Fruit fly (Drosophila melanogaster) whole organism, embryonic: ENCODE results near the gene CG46467.

Experiments
- CG10366 ChIP-seq: fragments of 200-800 bp; sonication (Bioruptor generic); IDR thresholded peaks from 2 replicates; pipeline ENCODE4 v1.3.6; 2022; ENCODE audit warnings: missing biosample characterization, missing genetic modification characterization
- CG10959 ChIP-seq: fragments of 200-800 bp; sonication (Bioruptor generic); IDR thresholded peaks from 2 replicates; pipeline ENCODE4 v1.3.6; 2022; ENCODE audit warnings: missing biosample characterization, missing genetic modification characterization
- CG11504 ChIP-seq: fragments of 200-800 bp; sonication (Bioruptor generic); optimal IDR thresholded peaks from 3 replicates; lab custom pipeline; 2019; ENCODE audit warnings: missing biosample characterization, mild to moderate bottlenecking, missing genetic modification characterization, moderate library complexity
- CG11696 ChIP-seq: fragments of 200-800 bp; sonication (Bioruptor generic); IDR thresholded peaks from 2 replicates; pipeline ENCODE4 v1.3.6; 2022; ENCODE audit warnings: missing biosample characterization, missing genetic modification characterization
- CG12769 ChIP-seq: fragments of 200-800 bp; sonication (Bioruptor generic); optimal IDR thresholded peaks from 2 replicates; lab custom pipeline; 2019; ENCODE audit warnings: missing biosample characterization, mild to moderate bottlenecking, missing genetic modification characterization, moderate library complexity
- CG12942 ChIP-seq: fragments of 200-800 bp; sonication (Bioruptor generic); optimal IDR thresholded peaks from 3 replicates; lab custom pipeline; 2016; ENCODE audit warnings: missing biosample characterization, missing genetic modification characterization
- CG14710 ChIP-seq: fragments of 200-800 bp; sonication (Bioruptor generic); optimal IDR thresholded peaks from 3 replicates; lab custom pipeline; 2019; ENCODE audit warnings: missing biosample characterization, mild to moderate bottlenecking, missing genetic modification characterization, moderate library complexity
- CG15073 ChIP-seq: fragments of 200-800 bp; sonication (Bioruptor generic); optimal IDR thresholded peaks from 2 replicates; lab custom pipeline; 2016; ENCODE audit warnings: missing biosample characterization, missing genetic modification characterization
- CG1647 ChIP-seq: fragments of 200-800 bp; sonication (Bioruptor generic); optimal IDR thresholded peaks from 3 replicates; lab custom pipeline; 2016; ENCODE audit warnings: missing biosample characterization, missing genetic modification characterization
- CG1832 ChIP-seq: fragments of 200-800 bp; sonication (Bioruptor generic); optimal IDR thresholded peaks from 2 replicates; lab custom pipeline; 2017; ENCODE audit warnings: missing biosample characterization, mild to moderate bottlenecking, missing genetic modification characterization, inconsistent platforms
- CG18476 ChIP-seq: fragments of 200-800 bp; sonication (Bioruptor generic); optimal IDR thresholded peaks from 2 replicates; lab custom pipeline; 2016; ENCODE audit warnings: missing biosample characterization, mild to moderate bottlenecking, missing genetic modification characterization
- CG2202 ChIP-seq: fragments of 200-800 bp; sonication (Bioruptor generic); optimal IDR thresholded peaks from 2 replicates; lab custom pipeline; 2018; ENCODE audit warnings: missing biosample characterization, mild to moderate bottlenecking, missing genetic modification characterization
- CG31224 ChIP-seq: fragments of 200-800 bp; sonication (Bioruptor generic); IDR thresholded peaks from 2 replicates; pipeline ENCODE4 v1.3.6; 2022; ENCODE audit warnings: missing biosample characterization, missing genetic modification characterization
- CG31365 ChIP-seq: fragments of 200-800 bp; sonication (Bioruptor generic); optimal IDR thresholded peaks from 2 replicates; lab custom pipeline; 2018; ENCODE audit warnings: missing biosample characterization, mild to moderate bottlenecking, missing genetic modification characterization
- CG33213 ChIP-seq: fragments of 200-800 bp; sonication (Bioruptor generic); optimal IDR thresholded peaks from 3 replicates; lab custom pipeline; 2016; ENCODE audit warnings: missing biosample characterization, missing genetic modification characterization
- CG4424 ChIP-seq: fragments of 200-800 bp; sonication (Bioruptor generic); optimal IDR thresholded peaks from 3 replicates; lab custom pipeline; 2016; ENCODE audit warnings: missing biosample characterization, missing genetic modification characterization
- CG6272 ChIP-seq: fragments of 200-800 bp; sonication (Bioruptor generic); IDR thresholded peaks from 2 replicates; pipeline ENCODE4 v1.3.6; 2022; ENCODE audit warnings: missing biosample characterization, missing genetic modification characterization
- CG7271 ChIP-seq: fragments of 200-800 bp; sonication (Bioruptor generic); optimal IDR thresholded peaks from 2 replicates; lab custom pipeline; 2018; ENCODE audit warnings: missing biosample characterization, mild to moderate bottlenecking, missing genetic modification characterization, moderate library complexity
- CG7839 ChIP-seq: fragments of 200-800 bp; sonication (Bioruptor generic); optimal IDR thresholded peaks from 3 replicates; lab custom pipeline; 2018; ENCODE audit warnings: missing biosample characterization, mild to moderate bottlenecking, missing genetic modification characterization, moderate library complexity
- CG8290 ChIP-seq, 3 experiments: fragments of 200-800 bp; sonication (Bioruptor generic); optimal IDR thresholded peaks; 2 replicates each; lab custom pipeline; 2016 to 2019; ENCODE audit warnings: missing biosample characterization in 3 of 3, missing genetic modification characterization in 3 of 3, mild to moderate bottlenecking in 2 of 3, moderate library complexity in 1 of 3
- CG8359 ChIP-seq: fragments of 200-800 bp; sonication (Bioruptor generic); optimal IDR thresholded peaks from 2 replicates; lab custom pipeline; 2017; ENCODE audit warnings: missing biosample characterization, mild to moderate bottlenecking, missing genetic modification characterization, borderline replicate concordance
- CG8478 ChIP-seq: fragments of >200 bp; optimal IDR thresholded peaks from 2 replicates; lab custom pipeline; 2018
- CG8944 ChIP-seq: fragments of 200-800 bp; sonication (Bioruptor generic); optimal IDR thresholded peaks from 3 replicates; lab custom pipeline; 2016; ENCODE audit warnings: missing biosample characterization, missing genetic modification characterization
- Dip2 ChIP-seq: fragments of 200-800 bp; sonication (Bioruptor generic); IDR thresholded peaks from 2 replicates; pipeline ENCODE4 v1.3.6; 2022; ENCODE audit warnings: missing biosample characterization, missing genetic modification characterization
- Fer1 ChIP-seq: fragments of 200-800 bp; sonication (Bioruptor generic); optimal IDR thresholded peaks from 2 replicates; lab custom pipeline; 2017; ENCODE audit warnings: missing biosample characterization, mild to moderate bottlenecking, missing genetic modification characterization
- Gsc ChIP-seq: fragments of 200-800 bp; sonication (Bioruptor generic); IDR thresholded peaks from 2 replicates; pipeline ENCODE4 v1.3.6; 2022; ENCODE audit warnings: missing biosample characterization, missing genetic modification characterization
- Med ChIP-seq: fragments of 200-800 bp; sonication (Bioruptor generic); peaks from one replicate; lab custom pipeline; 2016; ENCODE audit warnings: missing biosample characterization, missing genetic modification characterization, mild to moderate bottlenecking, inconsistent platforms, moderate library complexity
- Mes4 ChIP-seq: fragments of 200-800 bp; sonication (Bioruptor generic); optimal IDR thresholded peaks from 2 replicates; lab custom pipeline; 2016; ENCODE audit warnings: missing biosample characterization, missing genetic modification characterization
- Myb ChIP-seq: fragments of 200-800 bp; sonication (Bioruptor generic); optimal IDR thresholded peaks from 2 replicates; lab custom pipeline; 2016; ENCODE audit warnings: missing biosample characterization, missing genetic modification characterization
- NfI ChIP-seq: fragments of 200-800 bp; sonication (Bioruptor generic); optimal IDR thresholded peaks from 3 replicates; lab custom pipeline; 2018; ENCODE audit warnings: missing biosample characterization, mild to moderate bottlenecking, missing genetic modification characterization, moderate library complexity
- Oaz ChIP-seq: fragments of 200-800 bp; sonication (Bioruptor generic); IDR thresholded peaks from 2 replicates; pipeline ENCODE4 v1.3.6; 2022; ENCODE audit warnings: missing biosample characterization, missing genetic modification characterization
- Oli ChIP-seq: fragments of 200-800 bp; sonication (Bioruptor generic); optimal IDR thresholded peaks from 2 replicates; lab custom pipeline; 2018; ENCODE audit warnings: missing biosample characterization, mild to moderate bottlenecking, missing genetic modification characterization, moderate library complexity
- Rfx ChIP-seq: fragments of 200-800 bp; sonication (Bioruptor generic); IDR thresholded peaks from 2 replicates; pipeline ENCODE4 v1.3.6; 2022; ENCODE audit warnings: missing biosample characterization, missing genetic modification characterization
- Rx ChIP-seq: fragments of 200-800 bp; sonication (Bioruptor generic); IDR thresholded peaks from 2 replicates; pipeline ENCODE4 v1.3.6; 2022; ENCODE audit warnings: missing biosample characterization, missing genetic modification characterization
- Sox102F ChIP-seq: fragments of 200-800 bp; sonication (Bioruptor generic); optimal IDR thresholded peaks from 2 replicates; lab custom pipeline; 2018; ENCODE audit warnings: missing biosample characterization, mild to moderate bottlenecking, missing genetic modification characterization, moderate library complexity
- ac ChIP-seq: fragments of 200-800 bp; sonication (Bioruptor generic); optimal IDR thresholded peaks from 3 replicates; lab custom pipeline; 2017; ENCODE audit warnings: missing biosample characterization, mild to moderate bottlenecking, missing genetic modification characterization
- ara ChIP-seq: fragments of 200-800 bp; sonication (Bioruptor generic); IDR thresholded peaks from 2 replicates; pipeline ENCODE4 v1.3.6; 2022; ENCODE audit warnings: missing biosample characterization, missing genetic modification characterization
- cas ChIP-seq: fragments of 200-800 bp; sonication (Bioruptor generic); IDR thresholded peaks from 2 replicates; pipeline ENCODE4 v1.3.6; 2022; ENCODE audit warnings: missing biosample characterization, missing genetic modification characterization
- ci ChIP-seq: fragments of 200-800 bp; sonication (Bioruptor generic); IDR thresholded peaks from 3 replicates; pipeline ENCODE4 v1.3.6; 2022; ENCODE audit warnings: missing biosample characterization, missing genetic modification characterization
- dmrt99B ChIP-seq: fragments of 200-800 bp; sonication (Bioruptor generic); optimal IDR thresholded peaks from 2 replicates; lab custom pipeline; 2018; ENCODE audit warnings: missing biosample characterization, mild to moderate bottlenecking, missing genetic modification characterization, moderate library complexity
- ems ChIP-seq: fragments of 200-800 bp; sonication (Bioruptor generic); optimal IDR thresholded peaks from 3 replicates; lab custom pipeline; 2016; ENCODE audit warnings: missing biosample characterization, missing genetic modification characterization
- gsb ChIP-seq: fragments of 200-800 bp; sonication (Bioruptor generic); IDR thresholded peaks from 2 replicates; pipeline ENCODE4 v1.3.6; 2022; ENCODE audit warnings: missing biosample characterization, missing genetic modification characterization
- klu ChIP-seq: fragments of 200-800 bp; sonication (Bioruptor generic); IDR thresholded peaks from 2 replicates; pipeline ENCODE4 v1.3.6; 2022; ENCODE audit warnings: missing biosample characterization, missing genetic modification characterization
- oc ChIP-seq: fragments of 200-800 bp; sonication (Bioruptor generic); optimal IDR thresholded peaks from 2 replicates; lab custom pipeline; 2018; ENCODE audit warnings: missing biosample characterization, mild to moderate bottlenecking, missing genetic modification characterization, moderate library complexity
- pho ChIP-seq: fragments of 200-800 bp; sonication (Bioruptor generic); optimal IDR thresholded peaks from 2 replicates; lab custom pipeline; 2016; ENCODE audit warnings: missing biosample characterization, missing genetic modification characterization
- phol ChIP-seq: fragments of 200-800 bp; sonication (Bioruptor generic); optimal IDR thresholded peaks from 3 replicates; lab custom pipeline; 2018; ENCODE audit warnings: missing biosample characterization, mild to moderate bottlenecking, missing genetic modification characterization, moderate library complexity
- tup ChIP-seq: fragments of 200-800 bp; sonication (Bioruptor generic); optimal IDR thresholded peaks from 2 replicates; lab custom pipeline; 2016; ENCODE audit warnings: missing biosample characterization, mild to moderate bottlenecking, missing genetic modification characterization, moderate library complexity
- yki ChIP-seq: fragments of >200 bp; optimal IDR thresholded peaks from 3 replicates; lab custom pipeline; 2018
- zfh1 ChIP-seq: fragments of 200-800 bp; sonication (Bioruptor generic); IDR thresholded peaks from 3 replicates; pipeline ENCODE4 v1.3.6; 2022; ENCODE audit warnings: missing biosample characterization, missing genetic modification characterization

CG46467 gene

dm6 chr3R:9937176-9937575, 62.7 kb downstream of the CG46467 start:
- no peak for TF ChIP-seq CG8359 (GFP tag; lab: Kevin White, UChicago)
- no peak for TF ChIP-seq CG6272 (GFP tag; lab: Robert Waterston, UW)
- no peak for TF ChIP-seq CG2202 (tag; lab: Kevin White, UChicago)
- no peak for TF ChIP-seq CG18476 (GFP tag; lab: Kevin White, UChicago)
- no peak for TF ChIP-seq CG14710 (tag; lab: Kevin White, UChicago)
- TF ChIP-seq Gsc = no peak
- no peak for TF ChIP-seq CG12942 (GFP tag; lab: Kevin White, UChicago)
- TF ChIP-seq CG10366 (GFP tag; lab: Robert Waterston, UW) = no peak
- TF ChIP-seq, all 482 proteins: peak for 0

dm6 chr3R:9937605-9938004, 63.1 kb downstream of the CG46467 start:
- TF ChIP-seq CG8944 (no peak), zfh1 (GFP tag; lab: Robert Waterston, UW) (no peak), oc (tag; lab: Kevin White, UChicago) (no peak), Dip2 (GFP tag; lab: Robert Waterston, UW) (no peak), CG1832 (GFP tag; lab: Kevin White, UChicago) (no peak), Med (GFP tag; lab: Kevin White, UChicago) (peak; percentile 55), ac (GFP tag; lab: Kevin White, UChicago) (no peak), pho (GFP tag; lab: Kevin White, UChicago) (no peak), CG8478 (lab: Kevin White, UChicago) (peak; percentile 73), phol (no peak)

- TF ChIP-seq yki (no peak), CG7839 (peak; percentile 50), Oaz (GFP tag; lab: Robert Waterston, UW) (0 out of 2 replicates have a peak, but pooled peaks have one; percentile 13), Oli (tag; lab: Kevin White, UChicago) (peak; percentile 11), Rfx (GFP tag; lab: Robert Waterston, UW) (peak; percentile 43; the same call in 1 of the 2 replicates), ci (GFP tag; lab: Robert Waterston, UW) (peak; percentile 54; the same call in 1 of the 3 replicates), CG4424 (GFP tag; lab: Kevin White, UChicago) (no peak), Rx (GFP tag; lab: Robert Waterston, UW) (no peak), CG11504 (peak; percentile 47), CG12769 (peak; percentile 48), ara (GFP tag; lab: Robert Waterston, UW) (no peak), CG31224 (GFP tag; lab: Robert Waterston, UW) (no peak), Myb (no peak), CG31365 (no peak), CG15073 (GFP tag; lab: Kevin White, UChicago) (no peak), CG33213 (GFP tag; lab: Kevin White, UChicago) (peak; percentile 1), CG7271 (tag; lab: Kevin White, UChicago) (no peak), zfh1 (GFP tag; lab: Robert Waterston, UW) (peak; percentile 40; the same call in 1 of the 3 replicates), CG1647 (no peak), gsb (GFP tag; lab: Robert Waterston, UW) (no peak), Fer1 (peak; percentile 59), Mes4 (GFP tag; lab: Kevin White, UChicago) (no peak), CG11696 (GFP tag; lab: Robert Waterston, UW) (peak; percentile 49; the same call in 1 of the 2 replicates), ems (GFP tag; lab: Kevin White, UChicago) (no peak), CG10959 (GFP tag; lab: Robert Waterston, UW) (0 out of 2 replicates have a peak, but pooled peaks have one; percentile 21), CG8290 (GFP tag; optimal IDR thresholded peaks at IDR 0.05; lab: Kevin White, UChicago) (no peak), CG8290 (tag; optimal IDR thresholded peaks at IDR 0.05; lab: Kevin White, UChicago) (peak in 1 of 2 experiments; percentile 51), klu (no peak), dmrt99B (peak; percentile 42), cas (no peak), tup (GFP tag; lab: Kevin White, UChicago) (no peak), NfI (GFP tag; lab: Kevin White, UChicago) (peak; percentile 35), Sox102F (peak; percentile 29)
These were observed 64.0 kb downstream of the CG46467 start for dm6 chr3R:9938495-9938894.
